Worm (Caenorhabditis elegans): ENCODE data around the gene lin-37.
A peak's percentile ranks its signal among the peaks of the same experiment; 100 is the strongest.

The lin-37 gene

DNA sequence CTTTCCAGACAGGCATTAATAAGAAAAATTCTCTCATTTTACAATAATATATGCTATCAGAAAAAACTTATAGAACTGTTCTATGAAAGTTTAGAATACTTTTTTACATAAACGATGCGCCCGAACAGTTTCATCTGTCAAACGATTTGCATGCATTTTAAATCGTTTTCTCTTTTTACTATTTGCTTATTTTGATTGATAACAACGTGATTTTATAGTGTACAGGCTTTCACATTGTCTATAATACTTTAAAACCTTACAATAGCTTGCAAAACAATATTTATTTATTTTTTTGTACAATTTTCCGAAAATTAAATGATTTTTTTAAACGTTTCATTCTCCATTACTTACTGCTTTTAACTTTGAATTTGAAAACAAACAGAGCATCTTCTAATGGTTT lies 26.7 kb downstream of the lin-37 start, which contains the start of gene R01H2.7:
R01H2.7 (minus strand) TSS at position 101 of the 400 bp plus-strand sequence.
- TF ChIP-seq nhr-76 (tag; optimal IDR thresholded peaks at IDR 0.05) (no peak), mls-2 (tag; optimal IDR thresholded peaks at IDR 0.05) (no peak), nhr-12 (tag; optimal IDR thresholded peaks at IDR 0.05) (no peak), ceh-83 (GFP tag; optimal IDR thresholded peaks at IDR 0.05) (no peak), sem-2 (GFP tag; optimal IDR thresholded peaks at IDR 0.05) (no peak), mab-5 (tag; optimal IDR thresholded peaks at IDR 0.05) (no peak), drap-1 (GFP tag; optimal IDR thresholded peaks at IDR 0.05) (no peak), nhr-2 (tag; optimal IDR thresholded peaks at IDR 0.05) (no peak), ces-1 (GFP tag; optimal IDR thresholded peaks at IDR 0.05) (no peak), bed-3 (GFP tag; optimal IDR thresholded peaks at IDR 0.05) (no peak), pha-4 (tag; optimal IDR thresholded peaks at IDR 0.05) (no peak)

DNA sequence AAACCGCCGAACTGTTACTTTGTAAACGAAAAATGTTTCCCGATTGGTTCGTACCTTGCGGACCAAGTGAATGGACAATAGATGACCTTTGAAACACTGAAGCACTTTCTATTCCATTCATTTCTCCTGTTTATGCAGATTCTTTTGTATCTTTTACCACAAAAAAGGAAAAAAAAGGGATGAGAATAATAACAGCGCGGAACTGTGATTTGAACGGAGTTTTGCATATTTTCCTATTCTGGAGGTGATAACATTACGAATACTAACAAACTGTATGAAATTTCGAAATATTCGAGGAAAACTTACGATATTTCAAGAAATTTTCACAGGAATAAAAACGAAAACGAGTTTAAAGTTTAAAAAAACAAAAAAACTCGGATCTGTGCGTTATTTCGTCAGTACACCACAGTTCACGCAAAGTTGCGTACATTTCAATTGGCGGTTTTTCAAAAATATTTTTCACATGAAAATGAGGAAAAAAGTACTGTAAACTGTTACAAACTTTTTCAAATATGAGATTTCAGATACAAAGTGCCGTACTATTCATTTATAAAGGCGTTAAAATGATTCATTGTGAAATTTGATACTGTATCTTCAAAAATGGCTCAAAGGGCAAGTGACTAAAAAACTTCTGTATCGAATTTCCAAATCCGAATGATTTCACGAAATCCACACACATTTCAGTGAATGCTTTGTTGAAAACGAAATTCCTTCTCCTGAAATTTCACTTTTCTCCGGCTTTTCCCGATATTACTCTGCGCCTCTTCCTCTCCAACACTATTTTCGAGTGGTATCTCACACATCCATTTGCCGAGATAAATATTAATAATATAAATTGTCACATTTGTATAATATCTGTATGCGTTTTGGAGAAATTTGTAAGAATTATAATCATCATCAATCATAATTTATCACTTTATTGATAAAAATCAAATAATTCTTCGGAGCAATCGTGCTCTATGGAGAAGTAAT lies 37.8 kb downstream of the lin-37 start:
- TF ChIP-seq blmp-1 (tag; optimal IDR thresholded peaks at IDR 0.05): peak; percentile 80
- no peak for TF ChIP-seq ceh-83 (GFP tag; optimal IDR thresholded peaks at IDR 0.05)

DNA sequence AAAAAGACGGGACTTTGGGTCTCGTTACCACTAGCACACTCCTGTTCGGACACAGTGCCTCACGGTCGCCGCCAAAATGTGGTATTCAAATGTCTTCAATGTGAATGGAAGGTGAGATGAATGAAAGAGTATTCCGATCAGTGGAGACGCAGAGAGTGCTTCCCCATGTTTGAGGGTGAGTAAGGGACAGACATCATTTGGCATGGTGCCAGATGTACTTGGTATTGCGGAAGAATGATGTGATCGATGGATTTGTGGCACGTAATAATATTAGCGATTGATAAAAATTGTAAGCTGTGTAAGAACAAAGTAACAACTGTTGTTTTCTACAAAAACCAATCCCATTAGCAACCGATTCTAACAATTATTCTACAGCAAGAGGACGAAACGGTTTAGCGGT lies 40.3 kb downstream of the lin-37 start:
- TF ChIP-seq hlh-1 (tag; optimal IDR thresholded peaks at IDR 0.05) (peak; percentile 31), zip-8 (tag; optimal IDR thresholded peaks at IDR 0.05) (no peak)

DNA sequence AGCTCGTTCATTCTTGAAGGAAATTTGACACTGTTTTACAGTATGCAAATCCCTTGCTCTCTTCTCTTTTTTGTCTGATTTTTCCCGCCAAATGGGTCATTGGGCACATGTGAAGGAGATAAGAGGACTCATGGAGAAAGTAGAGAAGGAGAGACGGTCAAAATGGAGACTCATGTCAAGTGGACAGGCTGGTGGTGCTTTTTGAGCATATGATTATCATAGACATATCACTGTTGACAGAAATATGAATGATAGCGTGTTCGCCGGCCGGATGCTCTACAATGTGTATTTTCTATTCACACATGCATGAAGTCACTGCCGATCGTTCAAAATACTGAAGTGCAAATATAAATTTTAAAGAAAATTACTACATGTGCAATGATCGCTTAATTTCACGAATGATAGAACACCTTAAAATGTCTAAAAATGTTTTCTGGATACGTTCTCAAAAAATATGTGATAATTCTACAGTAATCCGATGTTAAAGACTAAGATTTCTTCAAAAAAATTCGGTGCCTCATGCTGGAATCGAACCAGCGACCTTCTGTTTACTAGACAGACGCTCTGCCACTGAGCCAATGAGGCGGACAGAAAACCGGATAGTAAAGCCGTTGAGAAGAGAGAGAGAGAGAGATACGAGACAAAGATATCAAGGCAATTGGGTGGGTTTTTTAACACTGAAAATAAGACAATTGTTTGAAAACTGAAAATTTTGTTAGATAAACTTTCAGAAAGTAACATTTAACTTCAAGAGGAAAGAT lies 42.1 kb downstream of the lin-37 start:
- TF ChIP-seq ztf-11 (tag; optimal IDR thresholded peaks at IDR 0.05) (no peak), bed-3 (GFP tag; optimal IDR thresholded peaks at IDR 0.05) (peak; percentile 33), mls-2 (tag; optimal IDR thresholded peaks at IDR 0.05) (peak; percentile 49), ceh-39 (tag; optimal IDR thresholded peaks at IDR 0.05) (no peak), lin-32 (GFP tag; optimal IDR thresholded peaks at IDR 0.05) (no peak), nhr-12 (tag; optimal IDR thresholded peaks at IDR 0.05) (no peak), M03D4.4 (tag; optimal IDR thresholded peaks at IDR 0.05) (peak; percentile 71), unc-120 (tag; optimal IDR thresholded peaks at IDR 0.05; ENCODE audit: poor library complexity, severe bottlenecking) (peak; percentile 45), lsy-2 (tag; optimal IDR thresholded peaks at IDR 0.05) (peak; percentile 10), pha-4 (tag; optimal IDR thresholded peaks at IDR 0.05) (no peak), sem-2 (GFP tag; optimal IDR thresholded peaks at IDR 0.05) (peak; percentile 61), ceh-43 (GFP tag; optimal IDR thresholded peaks at IDR 0.05) (peak; percentile 38), cnd-1 (tag; optimal IDR thresholded peaks at IDR 0.05) (peak; percentile 75), elt-3 (tag; optimal IDR thresholded peaks at IDR 0.05) (no peak), blmp-1 (tag; optimal IDR thresholded peaks at IDR 0.05) (no peak), nhr-2 (tag; optimal IDR thresholded peaks at IDR 0.05) (no peak), ceh-83 (GFP tag; optimal IDR thresholded peaks at IDR 0.05) (peak; percentile 71), unc-62 (GFP tag; optimal IDR thresholded peaks at IDR 0.05) (no peak), drap-1 (GFP tag; optimal IDR thresholded peaks at IDR 0.05) (peak; percentile 34), sptf-1 (tag; optimal IDR thresholded peaks at IDR 0.05) (peak; percentile 75), nhr-237 (tag; optimal IDR thresholded peaks at IDR 0.05) (no peak)

DNA sequence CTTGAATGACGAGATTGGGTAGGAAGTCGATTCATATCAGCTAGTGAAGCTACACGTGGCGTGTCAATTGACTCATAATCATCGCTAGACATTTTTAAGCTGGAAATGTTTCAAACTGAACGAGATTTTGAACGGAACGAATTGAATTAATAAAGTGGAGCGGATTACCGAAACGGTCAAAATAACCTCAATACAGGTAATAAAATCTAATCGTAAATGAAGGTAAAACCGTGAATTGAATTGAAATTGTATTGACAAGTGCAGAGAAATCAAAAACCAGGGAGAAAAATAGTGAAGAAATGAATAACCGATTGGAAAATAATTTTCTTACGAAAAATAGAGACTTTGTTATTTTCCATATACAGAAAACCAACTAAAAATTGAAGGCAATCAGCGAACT lies 43.2 kb downstream of the lin-37 start, which contains the start of gene cyk-1:
cyk-1 (minus strand) TSS at position 101 of the 400 bp plus-strand sequence.
- TF ChIP-seq pha-4 (tag; optimal IDR thresholded peaks at IDR 0.05): no peak
- TF ChIP-seq nhr-12 (tag; optimal IDR thresholded peaks at IDR 0.05): no peak
- TF ChIP-seq M03D4.4 (tag; optimal IDR thresholded peaks at IDR 0.05): no peak
- no peak for TF ChIP-seq nhr-237 (tag; optimal IDR thresholded peaks at IDR 0.05)
- TF ChIP-seq sptf-1 (tag; optimal IDR thresholded peaks at IDR 0.05): no peak
- no peak for TF ChIP-seq mab-5 (tag; optimal IDR thresholded peaks at IDR 0.05)
- TF ChIP-seq snpc-4 (tag; optimal IDR thresholded peaks at IDR 0.05): no peak
- TF ChIP-seq elt-3 (tag; optimal IDR thresholded peaks at IDR 0.05): no peak
- TF ChIP-seq flh-1 (GFP tag; optimal IDR thresholded peaks at IDR 0.05): no peak
- TF ChIP-seq zip-8 (tag; optimal IDR thresholded peaks at IDR 0.05): no peak
- no peak for TF ChIP-seq ceh-83 (GFP tag; optimal IDR thresholded peaks at IDR 0.05)
- no peak for TF ChIP-seq unc-39 (tag; optimal IDR thresholded peaks at IDR 0.05)

Measured in whole organism, mixed stage, embryonic.